Worm (Caenorhabditis elegans) whole organism, young adult: ENCODE results near the gene nhr-254.

Source experiments
- B0019.2 ChIP-seq: fragments of 200-800 bp; sonication (Bioruptor generic); conservative IDR thresholded peaks from 2 replicates; pipeline ENCODE4 v1.3.6; 2022; ENCODE audit warnings: missing genetic modification reagents, missing genetic modification characterization, missing compliant biosample characterization
- B0261.1 ChIP-seq: sonication (generic microtip); optimal IDR thresholded peaks from 2 replicates; lab custom pipeline; 2016; ENCODE audit warnings: mild to moderate bottlenecking, missing genetic modification characterization, moderate library complexity, missing compliant biosample characterization
- B0336.3 ChIP-seq: fragments of 200-800 bp; sonication (Bioruptor generic); IDR thresholded peaks from 2 replicates; pipeline ENCODE4 v1.3.6; 2022; ENCODE audit warnings: missing genetic modification characterization, missing compliant biosample characterization
- C06A6.2 ChIP-seq: fragments of 200-800 bp; sonication (Bioruptor generic); conservative IDR thresholded peaks from 2 replicates; pipeline ENCODE4 v1.3.6; 2022; ENCODE audit warnings: missing genetic modification characterization, missing compliant biosample characterization
- D2030.7 ChIP-seq: fragments of 200-800 bp; sonication (Bioruptor generic); IDR thresholded peaks from 2 replicates; pipeline ENCODE4 v1.3.6; 2022; ENCODE audit warnings: missing genetic modification reagents, missing genetic modification characterization, missing compliant biosample characterization
- F39B2.1 ChIP-seq: fragments of 200-800 bp; sonication (Bioruptor generic); IDR thresholded peaks from 2 replicates; pipeline ENCODE4 v1.3.6; 2022; ENCODE audit warnings: missing genetic modification reagents, missing genetic modification characterization, missing compliant biosample characterization
- F57C9.4 ChIP-seq: sonication (generic microtip); optimal IDR thresholded peaks from 2 replicates; lab custom pipeline; 2017; ENCODE audit warnings: mild to moderate bottlenecking, missing genetic modification characterization, missing compliant biosample characterization
- K11D2.4 ChIP-seq: fragments of 200-800 bp; sonication (Bioruptor generic); IDR thresholded peaks from 2 replicates; pipeline ENCODE4 v1.3.6; 2022; ENCODE audit warnings: missing genetic modification reagents, missing genetic modification characterization, missing compliant biosample characterization
- Y56A3A.18 ChIP-seq: fragments of 200-800 bp; sonication (Bioruptor generic); IDR thresholded peaks from 2 replicates; pipeline ENCODE4 v1.3.6; 2022; ENCODE audit warnings: missing genetic modification reagents, missing genetic modification characterization, missing compliant biosample characterization
- akir-1 ChIP-seq: fragments of 200-800 bp; sonication (Bioruptor generic); optimal IDR thresholded peaks from 2 replicates; lab custom pipeline; 2018; ENCODE audit warnings: mild to moderate bottlenecking, missing genetic modification characterization, moderate library complexity, missing compliant biosample characterization
- aptf-2 ChIP-seq: fragments of 200-800 bp; sonication (Bioruptor generic); conservative IDR thresholded peaks from 2 replicates; pipeline ENCODE4 v1.3.6; 2022; ENCODE audit warnings: missing genetic modification reagents, missing genetic modification characterization, missing compliant biosample characterization
- atf-7 ChIP-seq: sonication (generic microtip); optimal IDR thresholded peaks from 2 replicates; lab custom pipeline; 2017; ENCODE audit warnings: mild to moderate bottlenecking, missing genetic modification characterization, missing compliant biosample characterization
- attf-6 ChIP-seq: fragments of 200-800 bp; sonication (Bioruptor generic); IDR thresholded peaks from 2 replicates; pipeline ENCODE4 v1.3.6; 2022; ENCODE audit warnings: missing genetic modification reagents, missing genetic modification characterization, missing compliant biosample characterization
- ccch-3 ChIP-seq: fragments of 200-800 bp; sonication (Bioruptor generic); optimal IDR thresholded peaks from 2 replicates; lab custom pipeline; 2018; ENCODE audit warnings: mild to moderate bottlenecking, missing genetic modification characterization, missing compliant biosample characterization
- cebp-1 ChIP-seq, 2 experiments: fragments of 200-800 bp in 1 of 2; sonication (Bioruptor generic) in 1 of 2; sonication (generic microtip) in 1 of 2; IDR thresholded peaks in 1 of 2; optimal IDR thresholded peaks in 1 of 2; 2 replicates each; pipeline versions ENCODE4 v1.3.6 to Lab custom; 2017 to 2022; ENCODE audit warnings: missing compliant biosample characterization in 2 of 2, missing genetic modification characterization in 2 of 2, mild to moderate bottlenecking in 1 of 2, missing genetic modification reagents in 1 of 2, moderate library complexity in 1 of 2
- cebp-2 ChIP-seq: fragments of 200-800 bp; sonication (Bioruptor generic); IDR thresholded peaks from 2 replicates; pipeline ENCODE4 v1.3.6; 2022; ENCODE audit warnings: missing genetic modification characterization, missing compliant biosample characterization
- ceh-27 ChIP-seq: fragments of 200-800 bp; sonication (Bioruptor generic); optimal IDR thresholded peaks from 2 replicates; lab custom pipeline; 2018; ENCODE audit warnings: mild to moderate bottlenecking, missing genetic modification characterization, moderate library complexity, missing compliant biosample characterization
- die-1 ChIP-seq: sonication (generic microtip); optimal IDR thresholded peaks from 2 replicates; lab custom pipeline; 2016; ENCODE audit warnings: missing genotype, mild to moderate bottlenecking, missing genetic modification characterization, missing compliant biosample characterization
- egl-18 ChIP-seq: fragments of 200-800 bp; sonication (Bioruptor generic); IDR thresholded peaks from 2 replicates; pipeline ENCODE4 v1.3.6; 2022; ENCODE audit warnings: missing genetic modification reagents, missing genetic modification characterization, missing compliant biosample characterization
- hmg-20 ChIP-seq: fragments of 200-800 bp; sonication (Bioruptor generic); IDR thresholded peaks from 2 replicates; pipeline ENCODE4 v1.3.6; 2022; ENCODE audit warnings: missing genetic modification reagents, missing genetic modification characterization, missing compliant biosample characterization
- hsf-1 ChIP-seq: fragments of 200-800 bp; sonication (Bioruptor generic); IDR thresholded peaks from 2 replicates; pipeline ENCODE4 v1.3.6; 2022; ENCODE audit warnings: missing genetic modification reagents, missing genetic modification characterization, missing compliant biosample characterization
- lsl-1 ChIP-seq: fragments of 200-800 bp; sonication (Bioruptor generic); optimal IDR thresholded peaks from 2 replicates; lab custom pipeline; 2018; ENCODE audit warnings: mild to moderate bottlenecking, missing genetic modification characterization, moderate library complexity, missing compliant biosample characterization
- mcd-1 ChIP-seq: fragments of 200-800 bp; sonication (Bioruptor generic); IDR thresholded peaks from 2 replicates; pipeline ENCODE4 v1.3.6; 2022; ENCODE audit warnings: missing genetic modification reagents, missing genetic modification characterization, missing compliant biosample characterization
- mes-4 ChIP-seq: sonication (generic microtip); optimal IDR thresholded peaks from 2 replicates; lab custom pipeline; 2016; ENCODE audit warnings: missing genotype, missing genetic modification characterization, missing compliant biosample characterization
- nfya-1 ChIP-seq: sonication (generic microtip); optimal IDR thresholded peaks from 2 replicates; lab custom pipeline; 2017; ENCODE audit warnings: antibody characterized with exemption, missing compliant biosample characterization, missing genetic modification characterization, borderline replicate concordance; ENCODE audit not compliant: insufficient read depth
- nfyb-1 ChIP-seq: fragments of 200-800 bp; sonication (Bioruptor generic); IDR thresholded peaks from 2 replicates; pipeline ENCODE4 v1.3.6; 2022; ENCODE audit warnings: missing genetic modification reagents, missing genetic modification characterization, missing compliant biosample characterization
- nhr-80 ChIP-seq: sonication (generic microtip); optimal IDR thresholded peaks from 2 replicates; lab custom pipeline; 2016; ENCODE audit warnings: missing genetic modification characterization, missing compliant biosample characterization
- pha-4 ChIP-seq: fragments of 150-350 bp; sonication (generic microtip); optimal IDR thresholded peaks from 2 replicates; lab custom pipeline; 2014; ENCODE audit warnings: missing biosample characterization, missing genetic modification reagents, missing genetic modification characterization
- repo-1 ChIP-seq: sonication (generic microtip); optimal IDR thresholded peaks from 2 replicates; lab custom pipeline; 2017; ENCODE audit warnings: mild to moderate bottlenecking, missing genetic modification characterization, missing compliant biosample characterization
- snpc-4 ChIP-seq, 5 experiments: fragments of 150-350 bp in 1 of 5; sonication (generic microtip) in 4 of 5; optimal IDR thresholded peaks; 2 replicates each; lab custom pipeline; 2014 to 2018; ENCODE audit warnings: missing genetic modification characterization in 5 of 5, missing biosample characterization in 3 of 5, antibody characterized with exemption in 2 of 5, mild to moderate bottlenecking in 2 of 5, missing compliant biosample characterization in 2 of 5, missing genotype in 2 of 5, moderate library complexity in 2 of 5, missing genetic modification reagents in 1 of 5
- somi-1 ChIP-seq: fragments of 200-800 bp; sonication (Bioruptor generic); optimal IDR thresholded peaks from 2 replicates; lab custom pipeline; 2018; ENCODE audit warnings: mild to moderate bottlenecking, missing genetic modification characterization, missing compliant biosample characterization
- tbx-9 ChIP-seq: sonication (generic microtip); optimal IDR thresholded peaks from 2 replicates; lab custom pipeline; 2016; ENCODE audit warnings: borderline replicate concordance, missing genetic modification characterization, inconsistent platforms, missing compliant biosample characterization
- zfh-2 ChIP-seq: fragments of 200-800 bp; sonication (Bioruptor generic); conservative IDR thresholded peaks from 2 replicates; pipeline ENCODE4 v1.3.6; 2022; ENCODE audit warnings: missing genetic modification reagents, missing genetic modification characterization, missing compliant biosample characterization
- zim-3 ChIP-seq: sonication (generic microtip); optimal IDR thresholded peaks from 2 replicates; lab custom pipeline; 2017; ENCODE audit warnings: mild to moderate bottlenecking, missing genetic modification characterization, moderate library complexity, missing compliant biosample characterization
- ztf-22 ChIP-seq: fragments of 200-800 bp; sonication (Bioruptor generic); optimal IDR thresholded peaks from 2 replicates; lab custom pipeline; 2018; ENCODE audit warnings: mild to moderate bottlenecking, missing genetic modification characterization, moderate library complexity, missing compliant biosample characterization
- ztf-28 ChIP-seq: fragments of 200-800 bp; sonication (Bioruptor generic); IDR thresholded peaks from 2 replicates; pipeline ENCODE4 v1.3.6; 2022; ENCODE audit warnings: missing genetic modification reagents, missing genetic modification characterization, missing compliant biosample characterization

nhr-254 gene

DNA sequence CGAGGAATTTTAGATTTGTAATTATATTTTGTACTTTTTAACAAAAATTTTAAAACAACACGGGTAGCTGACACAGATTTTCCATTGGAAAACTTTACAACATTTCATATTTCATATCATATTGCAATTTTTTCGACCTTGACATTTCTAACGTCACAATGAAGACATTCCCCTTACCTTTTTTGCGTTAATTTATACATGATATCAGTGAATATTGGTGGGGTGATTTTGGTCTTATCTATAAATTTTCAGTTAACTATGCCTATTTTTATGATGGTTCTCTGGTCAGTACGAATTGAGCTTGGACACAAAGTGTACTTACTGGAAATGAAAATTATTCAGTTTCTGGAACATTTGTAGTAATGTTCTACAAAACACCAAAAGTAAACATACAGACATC, 7.9 kb upstream of the nhr-254 start:
- peak; percentile 65 for TF ChIP-seq nhr-80
- no peak for TF ChIP-seq F57C9.4 (tag; lab: Kevin White, UChicago)
- 0 out of 2 replicates have a peak, but pooled peaks have one; percentile 58 for TF ChIP-seq nfyb-1 (GFP tag; lab: Robert Waterston, UW)

DNA sequence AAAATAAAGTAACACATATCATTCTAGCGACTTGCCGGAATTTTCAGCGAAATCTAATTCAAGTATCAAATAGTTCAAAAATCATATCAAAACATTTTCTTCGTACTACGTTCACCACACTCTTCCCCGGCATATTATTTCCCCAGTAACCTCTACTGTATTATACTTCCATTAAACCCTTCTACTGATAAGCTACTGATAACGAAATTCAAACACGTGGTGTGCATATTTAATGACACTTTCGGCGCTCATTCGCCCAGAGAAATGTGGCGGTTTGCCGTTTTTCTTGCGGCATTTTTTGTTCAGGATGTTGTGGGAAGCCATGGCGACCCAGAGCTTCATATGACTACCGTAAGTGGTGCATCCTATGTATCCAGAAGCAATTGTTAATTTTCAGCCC, 6.9 kb upstream of the nhr-254 start, which contains the start of gene lipl-5:
lipl-5 (plus strand) TSS at position 259 of the 400 bp plus-strand sequence.
- TF ChIP-seq nhr-80 (peak; percentile 79), ztf-22 (GFP tag; lab: Kevin White, UChicago) (peak; percentile 10), snpc-4 (GFP tag; optimal IDR thresholded peaks at IDR 0.05; lab: Kevin White, UChicago) (no peak), snpc-4 (tag; optimal IDR thresholded peaks at IDR 0.05; lab: Kevin White, UChicago) (peak in 1 of 4 experiments; percentile 16), hmg-20 (no peak), tbx-9 (no peak), zfh-2 (GFP tag; lab: Robert Waterston, UW) (no peak), cebp-1 (GFP tag; IDR thresholded peaks at IDR 0.05; lab: Robert Waterston, UW) (no peak), cebp-1 (tag; optimal IDR thresholded peaks at IDR 0.05; lab: Kevin White, UChicago) (peak; percentile 26), nfyb-1 (GFP tag; lab: Robert Waterston, UW) (no peak), cebp-2 (GFP tag; lab: Robert Waterston, UW) (no peak), nfya-1 (no peak), Y56A3A.18 (no peak), egl-18 (no peak)

DNA sequence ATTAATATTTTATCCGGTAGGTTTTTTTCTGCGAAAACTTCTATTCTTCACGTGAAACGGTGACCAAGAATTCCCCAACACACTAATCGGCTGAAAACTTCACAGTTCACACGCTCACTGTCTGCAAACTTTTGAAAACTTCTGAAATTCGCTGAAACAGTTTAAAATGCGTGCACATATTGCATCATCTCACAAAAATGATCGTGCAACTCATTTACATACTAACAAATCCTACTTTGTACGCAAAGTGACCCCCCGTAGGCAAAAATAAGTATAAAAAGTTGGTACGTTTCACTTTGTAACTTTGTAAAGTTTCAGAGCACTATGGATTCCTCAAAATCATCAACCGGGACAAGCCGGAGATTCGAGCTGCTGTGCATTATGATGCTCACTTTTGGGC, 4.0 kb upstream of the nhr-254 start, which contains the start of gene ZK6.6:
ZK6.6 (plus strand) TSS at position 301 of the 400 bp plus-strand sequence.
- TF ChIP-seq K11D2.4, result no peak
- 0 out of 2 replicates have a peak, but pooled peaks have one; percentile 23 for TF ChIP-seq B0336.3
- no peak for TF ChIP-seq die-1 (tag; lab: Kevin White, UChicago)
- no peak for TF ChIP-seq mes-4 (tag; lab: Kevin White, UChicago)
- TF ChIP-seq F57C9.4 (tag; lab: Kevin White, UChicago), result no peak
- no peak for TF ChIP-seq B0019.2 (GFP tag; lab: Robert Waterston, UW)
- TF ChIP-seq D2030.7, result no peak
- TF ChIP-seq repo-1 (tag; lab: Kevin White, UChicago), result peak; percentile 13
- no peak for TF ChIP-seq lsl-1 (GFP tag; lab: Kevin White, UChicago)
- no peak for TF ChIP-seq Y56A3A.18
- TF ChIP-seq, all 124 proteins: peak for 2

DNA sequence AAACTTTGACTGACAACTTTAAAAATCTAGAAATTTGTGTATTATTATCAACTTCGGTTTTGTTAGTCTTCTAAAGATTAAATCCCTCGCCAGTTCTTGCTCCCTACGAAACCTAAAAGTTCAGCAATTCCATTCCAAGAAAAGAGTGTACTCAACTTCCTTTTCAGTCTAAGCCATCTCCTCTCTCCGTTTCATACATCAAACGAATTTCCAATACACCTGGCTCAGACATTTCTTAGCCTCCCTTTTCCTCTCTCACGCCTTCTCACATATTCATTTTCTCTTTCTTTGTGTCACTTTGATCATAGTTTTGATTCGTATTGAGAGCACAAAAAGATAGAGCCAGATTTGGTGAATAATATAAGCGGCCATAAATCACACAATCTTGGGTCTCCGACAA, 3.9 kb downstream of the nhr-254 start, which contains the start of gene nhr-253:
nhr-253 (plus strand) TSS at position 285 of the 400 bp plus-strand sequence.
- no peak for TF ChIP-seq egl-18
- no peak for TF ChIP-seq hsf-1 (GFP tag; lab: Robert Waterston, UW)
- no peak for TF ChIP-seq aptf-2 (GFP tag; lab: Robert Waterston, UW)
- no peak for TF ChIP-seq nfya-1

DNA sequence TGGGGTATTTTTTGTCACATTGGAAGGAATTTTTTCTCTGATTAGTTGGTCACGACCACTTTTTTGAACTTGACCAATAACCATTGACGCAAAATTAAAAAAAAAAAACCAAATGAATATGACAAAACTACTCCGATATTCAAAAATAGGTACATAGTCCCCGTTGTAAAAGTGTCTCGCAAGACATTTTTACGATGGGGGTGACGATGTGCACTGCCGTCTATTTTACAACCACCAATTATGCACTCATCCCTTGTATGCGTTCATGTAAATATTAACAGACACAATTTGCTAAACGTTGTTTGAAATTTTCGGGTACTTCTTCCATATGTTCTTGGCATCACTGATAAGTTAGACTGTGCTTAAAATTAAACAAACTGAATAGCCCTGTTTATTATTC, 7.3 kb downstream of the nhr-254 start, which contains the start of gene scl-27:
scl-27 (plus strand) TSS at position 301 of the 400 bp plus-strand sequence.
- TF ChIP-seq ztf-28 (no peak), egl-18 (no peak), Y56A3A.18 (no peak), zim-3 (no peak), somi-1 (no peak), C06A6.2 (GFP tag; lab: Robert Waterston, UW) (no peak), B0019.2 (GFP tag; lab: Robert Waterston, UW) (no peak), mcd-1 (no peak), attf-6 (GFP tag; lab: Robert Waterston, UW) (no peak), B0261.1 (tag; lab: Kevin White, UChicago) (no peak), pha-4 (tag; lab: Kevin White, UChicago) (no peak), repo-1 (tag; lab: Kevin White, UChicago) (no peak), ccch-3 (GFP tag; lab: Kevin White, UChicago) (no peak), lsl-1 (GFP tag; lab: Kevin White, UChicago) (no peak), akir-1 (GFP tag; lab: Kevin White, UChicago) (no peak), D2030.7 (no peak), atf-7 (tag; lab: Kevin White, UChicago) (no peak), ceh-27 (no peak), F39B2.1 (GFP tag; lab: Robert Waterston, UW) (no peak)
